Fruit fly (Drosophila melanogaster) whole organism: ENCODE results near the gene Syx4.

ENCODE experiments used
- CG8478 ChIP-seq: fragments of >200 bp; optimal IDR thresholded peaks from 2 replicates; lab custom pipeline; 2018; ENCODE audit warnings: inconsistent platforms
- Dll ChIP-seq: fragments of >200 bp; optimal IDR thresholded peaks from 2 replicates; lab custom pipeline; 2017
- EcR ChIP-seq, 2 experiments: fragments of >200 bp; optimal IDR thresholded peaks; 2 replicates each; lab custom pipeline; 2017; ENCODE audit warnings: missing biosample characterization in 2 of 2, missing genetic modification characterization in 2 of 2, missing genetic modification reagents in 2 of 2
- pan ChIP-seq: fragments of >200 bp; optimal IDR thresholded peaks from 2 replicates; lab custom pipeline; 2017
- psq ChIP-seq: fragments of >200 bp; optimal IDR thresholded peaks from 2 replicates; lab custom pipeline; 2017
- usp ChIP-seq: fragments of >200 bp; optimal IDR thresholded peaks from 2 replicates; lab custom pipeline; 2017; ENCODE audit warnings: missing biosample characterization, missing genetic modification characterization, mixed read lengths

Syx4 gene

dm6 chrX:2744042-2744441 is at the start of gene Syx4:
Gene Syx4, minus strand, starts transcription at chrX:2744076.
- TF ChIP-seq Dll (lab: Kevin White, UChicago) = no peak
- TF ChIP-seq usp (GFP tag; lab: Kevin White, UChicago) = no peak
- no peak for TF ChIP-seq EcR (GFP tag; optimal IDR thresholded peaks at IDR 0.05; lab: Kevin White, UChicago)
- no peak for TF ChIP-seq CG8478 (lab: Kevin White, UChicago)
- no peak for TF ChIP-seq pan (lab: Kevin White, UChicago)
- no peak for TF ChIP-seq psq (lab: Kevin White, UChicago)

dm6 chrX:2791898-2792297 is 48.0 kb upstream of the Syx4 start:
- no peak for TF ChIP-seq usp (GFP tag; lab: Kevin White, UChicago)
- no peak for TF ChIP-seq EcR (GFP tag; optimal IDR thresholded peaks at IDR 0.05; lab: Kevin White, UChicago)
- TF ChIP-seq pan (lab: Kevin White, UChicago) = no peak
- TF ChIP-seq CG8478 (lab: Kevin White, UChicago) = no peak
- no peak for TF ChIP-seq Dll (lab: Kevin White, UChicago)
- no peak for TF ChIP-seq psq (lab: Kevin White, UChicago)

dm6 chrX:2790055-2790617 is 46.3 kb upstream of the Syx4 start, which contains the start of gene CG32795:
Gene CG32795, minus strand, starts transcription at chrX:2790567.
- TF ChIP-seq CG8478 (lab: Kevin White, UChicago) (no peak), EcR (GFP tag; optimal IDR thresholded peaks at IDR 0.05; lab: Kevin White, UChicago) (peak; percentile 40 to 61)

- no peak for TF ChIP-seq pan (lab: Kevin White, UChicago)
- TF ChIP-seq CG8478 (lab: Kevin White, UChicago) = no peak
- TF ChIP-seq EcR (GFP tag; optimal IDR thresholded peaks at IDR 0.05; lab: Kevin White, UChicago) = no peak
- TF ChIP-seq usp (GFP tag; lab: Kevin White, UChicago) = no peak
- TF ChIP-seq psq (lab: Kevin White, UChicago) = no peak
- TF ChIP-seq Dll (lab: Kevin White, UChicago) = no peak
Measured at dm6 chrX:2789285-2790054, 45.6 kb upstream of the Syx4 start.

- TF ChIP-seq Dll (lab: Kevin White, UChicago) (no peak), EcR (GFP tag; optimal IDR thresholded peaks at IDR 0.05; lab: Kevin White, UChicago) (peak; percentile 33 to 57), usp (GFP tag; lab: Kevin White, UChicago) (no peak), psq (lab: Kevin White, UChicago) (no peak)
Measured at dm6 chrX:2788278-2789023, 44.6 kb upstream of the Syx4 start.

dm6 chrX:2787857-2788256 is 44.0 kb upstream of the Syx4 start:
- TF ChIP-seq psq (lab: Kevin White, UChicago) (no peak), EcR (GFP tag; optimal IDR thresholded peaks at IDR 0.05; lab: Kevin White, UChicago) (no peak), CG8478 (lab: Kevin White, UChicago) (no peak)

- TF ChIP-seq psq (lab: Kevin White, UChicago) (no peak), pan (lab: Kevin White, UChicago) (no peak), EcR (GFP tag; optimal IDR thresholded peaks at IDR 0.05; lab: Kevin White, UChicago) (no peak), CG8478 (lab: Kevin White, UChicago) (no peak), usp (GFP tag; lab: Kevin White, UChicago) (no peak), Dll (lab: Kevin White, UChicago) (no peak)
Measured at dm6 chrX:2787267-2787666, 43.4 kb upstream of the Syx4 start.

dm6 chrX:2786553-2787118 is 42.8 kb upstream of the Syx4 start:
- TF ChIP-seq EcR (GFP tag; optimal IDR thresholded peaks at IDR 0.05; lab: Kevin White, UChicago) (no peak), CG8478 (lab: Kevin White, UChicago) (no peak), psq (lab: Kevin White, UChicago) (no peak), Dll (lab: Kevin White, UChicago) (no peak), pan (lab: Kevin White, UChicago) (no peak), usp (GFP tag; lab: Kevin White, UChicago) (no peak)

dm6 chrX:2765440-2765839 is 21.6 kb upstream of the Syx4 start:
- no peak for TF ChIP-seq EcR (GFP tag; optimal IDR thresholded peaks at IDR 0.05; lab: Kevin White, UChicago)
- no peak for TF ChIP-seq pan (lab: Kevin White, UChicago)
- TF ChIP-seq CG8478 (lab: Kevin White, UChicago) = no peak
- no peak for TF ChIP-seq Dll (lab: Kevin White, UChicago)
- TF ChIP-seq psq (lab: Kevin White, UChicago) = no peak
- no peak for TF ChIP-seq usp (GFP tag; lab: Kevin White, UChicago)

- TF ChIP-seq usp (GFP tag; lab: Kevin White, UChicago) (no peak), CG8478 (lab: Kevin White, UChicago) (no peak), EcR (GFP tag; optimal IDR thresholded peaks at IDR 0.05; lab: Kevin White, UChicago) (no peak), pan (lab: Kevin White, UChicago) (no peak), psq (lab: Kevin White, UChicago) (no peak), Dll (lab: Kevin White, UChicago) (no peak)
Measured at dm6 chrX:2761198-2761597, 17.3 kb upstream of the Syx4 start.

- TF ChIP-seq usp (GFP tag; lab: Kevin White, UChicago) (no peak), CG8478 (lab: Kevin White, UChicago) (no peak), psq (lab: Kevin White, UChicago) (no peak), EcR (GFP tag; optimal IDR thresholded peaks at IDR 0.05; lab: Kevin White, UChicago) (no peak), Dll (lab: Kevin White, UChicago) (no peak), pan (lab: Kevin White, UChicago) (no peak)
Measured at dm6 chrX:2757400-2757799, 13.5 kb upstream of the Syx4 start.
